Worm (Caenorhabditis elegans): ENCODE data around the gene igcm-4.
"Not testable (repeated sequence)": the region's sequence is repeated elsewhere in the genome, so short reads cannot be mapped to it uniquely, and the experiment has no call there.

Gene igcm-4

DNA sequence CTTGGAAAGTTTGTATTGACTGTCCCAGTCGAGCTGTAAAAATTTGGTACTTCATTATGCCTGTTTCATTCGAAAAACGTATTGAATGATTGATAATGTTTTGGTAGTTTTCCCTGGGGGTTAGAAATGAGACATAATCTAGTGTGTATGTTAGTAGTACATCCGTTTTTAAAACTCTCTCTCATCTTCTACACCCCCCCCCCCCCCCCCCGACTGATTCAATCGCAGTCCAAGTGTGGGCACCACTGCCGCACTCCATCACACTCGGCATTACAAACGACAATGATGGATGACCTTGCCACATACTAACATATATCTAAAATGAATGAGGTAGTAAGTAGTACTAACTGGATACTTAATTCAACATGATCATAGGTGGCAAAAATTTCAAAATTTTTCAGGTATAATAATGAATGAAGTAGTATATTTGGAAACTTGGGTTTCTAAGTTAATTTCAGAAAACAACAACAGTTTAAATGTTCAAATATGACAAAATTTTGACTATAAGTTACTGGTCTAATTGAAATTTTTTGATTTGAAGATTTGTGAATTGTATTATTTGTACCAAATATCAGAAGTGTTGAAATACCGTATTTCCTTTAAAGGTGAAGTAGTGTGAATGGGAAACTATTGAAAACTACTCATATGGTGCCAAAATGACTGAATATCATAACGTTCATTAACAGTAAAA is 4.6 kb downstream of the igcm-4 start:
- peak; percentile 15 for TF ChIP-seq ces-1 (GFP tag; optimal IDR thresholded peaks at IDR 0.05)
- TF ChIP-seq ceh-43 (GFP tag; optimal IDR thresholded peaks at IDR 0.05), result no peak
- no peak for TF ChIP-seq pha-4 (tag; optimal IDR thresholded peaks at IDR 0.05)
- TF ChIP-seq sptf-1 (tag; optimal IDR thresholded peaks at IDR 0.05), result peak; percentile 57
- TF ChIP-seq M03D4.4 (tag; optimal IDR thresholded peaks at IDR 0.05), result peak; percentile 25

DNA sequence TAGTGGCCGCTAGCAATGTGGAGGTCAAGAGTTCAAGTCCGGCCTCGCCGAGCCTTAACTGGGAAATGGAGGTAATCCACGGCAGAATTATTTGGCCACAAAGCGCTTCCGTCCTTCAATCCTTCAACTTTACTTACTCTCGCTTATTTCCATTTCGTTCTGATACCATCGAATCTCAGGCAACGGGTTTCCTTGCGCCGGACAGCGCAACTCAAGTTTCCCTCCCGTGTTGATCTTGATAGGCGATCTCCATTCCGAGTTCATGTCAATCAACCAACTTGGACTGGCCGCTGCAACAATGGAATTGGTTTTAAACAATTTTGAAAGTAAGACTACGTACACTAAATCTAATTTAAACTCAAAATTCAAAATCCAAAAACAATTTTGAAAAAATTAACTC is 5.3 kb downstream of the igcm-4 start:
- no peak for TF ChIP-seq tbx-8 (GFP tag; optimal IDR thresholded peaks at IDR 0.05)
- peak; percentile 41 for TF ChIP-seq elt-1 (tag; optimal IDR thresholded peaks at IDR 0.05; ENCODE audit: borderline replicate concordance, insufficient read depth)

DNA sequence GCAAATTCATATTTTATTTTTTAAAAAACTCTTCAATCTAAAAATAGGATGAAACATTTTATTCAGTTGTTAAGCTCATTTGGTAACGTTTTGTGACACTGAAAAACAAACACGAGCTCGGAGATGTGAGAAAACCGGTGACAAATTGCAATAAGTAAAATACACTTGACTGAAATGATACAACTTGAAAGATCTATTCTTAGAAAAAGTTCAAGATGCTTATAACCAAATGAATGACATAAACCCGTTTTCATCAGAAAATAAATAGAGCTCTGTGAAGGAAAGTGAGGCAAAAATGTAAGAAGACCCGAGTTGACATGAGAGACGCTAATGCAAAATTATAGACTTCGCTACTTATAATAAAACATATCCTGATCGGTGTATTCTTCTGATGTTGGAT is 6.8 kb downstream of the igcm-4 start, which contains the start of gene smex-2:
TSS of gene smex-2 (minus strand) at position 101 of the 400 bp plus-strand sequence.
- TF ChIP-seq nhr-76 (tag; optimal IDR thresholded peaks at IDR 0.05) (no peak), zip-8 (tag; optimal IDR thresholded peaks at IDR 0.05) (no peak), flh-1 (GFP tag; optimal IDR thresholded peaks at IDR 0.05) (no peak), elt-1 (tag; optimal IDR thresholded peaks at IDR 0.05; ENCODE audit: borderline replicate concordance, insufficient read depth) (no peak), hlh-1 (tag; optimal IDR thresholded peaks at IDR 0.05) (no peak)

DNA sequence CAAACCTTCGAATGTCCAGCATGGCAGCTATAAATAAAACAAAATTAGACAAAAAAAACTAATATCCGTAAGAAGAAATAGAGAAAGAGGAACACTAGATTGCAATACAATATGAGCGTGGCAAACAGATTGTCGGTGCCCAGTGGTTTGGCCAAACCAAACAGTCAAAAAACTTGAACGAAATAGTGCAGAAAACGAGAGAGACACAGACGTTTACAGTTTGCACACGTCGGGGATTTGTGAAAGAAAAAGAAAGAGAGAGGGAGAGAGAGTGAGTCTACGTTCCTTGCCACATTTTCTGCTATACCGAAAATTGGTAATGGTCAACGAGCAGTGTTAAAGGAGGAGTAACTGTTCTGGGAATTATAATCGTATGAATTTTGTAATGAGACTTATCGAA is 11.0 kb downstream of the igcm-4 start, which contains the start of gene ergi-1:
TSS of gene ergi-1 (minus strand) at position 101 of the 400 bp plus-strand sequence.
- TF ChIP-seq pha-4 (tag; optimal IDR thresholded peaks at IDR 0.05) (peak; percentile 2), elt-3 (tag; optimal IDR thresholded peaks at IDR 0.05) (no peak)

DNA sequence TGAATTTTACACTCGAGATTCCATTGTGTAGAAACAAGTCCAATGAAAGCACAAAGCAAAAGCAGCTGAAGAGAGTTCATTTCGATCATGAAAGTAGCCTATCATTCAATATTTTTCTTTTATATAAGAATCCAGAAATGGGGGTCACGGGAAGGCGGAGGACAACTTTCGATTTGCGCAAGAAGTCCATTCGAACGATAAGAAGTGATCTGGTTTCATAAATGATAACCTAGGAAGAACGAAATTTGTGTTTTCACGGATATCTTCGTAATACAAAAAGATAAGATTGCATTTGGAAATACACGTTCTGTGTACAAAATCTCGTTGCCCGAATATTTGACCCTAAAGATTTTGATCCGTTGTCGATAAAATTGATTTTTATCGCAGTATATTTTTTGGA is 14.7 kb downstream of the igcm-4 start, which contains the start of gene Y102A11A.5:
TSS of gene Y102A11A.5 (minus strand) at position 175 of the 400 bp plus-strand sequence.
- TF ChIP-seq tbx-8 (GFP tag; optimal IDR thresholded peaks at IDR 0.05) (no peak), unc-39 (tag; optimal IDR thresholded peaks at IDR 0.05) (no peak), bed-3 (GFP tag; optimal IDR thresholded peaks at IDR 0.05) (no peak), elt-3 (tag; optimal IDR thresholded peaks at IDR 0.05) (peak; percentile 73)

DNA sequence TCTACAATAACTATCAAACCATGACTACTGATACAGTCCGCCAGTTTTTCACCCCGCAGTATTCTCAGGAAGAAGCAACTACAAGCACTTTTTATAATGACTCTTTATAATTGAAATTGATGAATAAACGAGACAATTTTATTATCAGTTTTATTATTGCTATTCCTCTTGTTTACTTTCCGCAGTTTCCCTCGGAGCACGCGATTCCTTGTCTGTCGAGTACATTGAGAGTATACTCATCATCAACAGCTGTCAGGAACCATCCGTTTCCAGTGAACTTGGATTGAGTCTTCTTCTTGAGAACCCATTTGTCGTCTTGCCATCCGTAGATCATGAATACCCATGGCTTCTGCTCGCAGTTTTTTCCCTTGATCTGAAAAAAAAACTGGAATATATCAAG is 15.3 kb downstream of the igcm-4 start:
- no peak for TF ChIP-seq ceh-39 (tag; optimal IDR thresholded peaks at IDR 0.05)
- no peak for TF ChIP-seq elt-3 (tag; optimal IDR thresholded peaks at IDR 0.05)
- TF ChIP-seq nhr-28 (tag; optimal IDR thresholded peaks at IDR 0.05), result no peak
- TF ChIP-seq nhr-12 (tag; optimal IDR thresholded peaks at IDR 0.05), result no peak
- no peak for TF ChIP-seq lsy-2 (tag; optimal IDR thresholded peaks at IDR 0.05)
- no peak for TF ChIP-seq unc-39 (tag; optimal IDR thresholded peaks at IDR 0.05)
- TF ChIP-seq nhr-237 (tag; optimal IDR thresholded peaks at IDR 0.05), result no peak

DNA sequence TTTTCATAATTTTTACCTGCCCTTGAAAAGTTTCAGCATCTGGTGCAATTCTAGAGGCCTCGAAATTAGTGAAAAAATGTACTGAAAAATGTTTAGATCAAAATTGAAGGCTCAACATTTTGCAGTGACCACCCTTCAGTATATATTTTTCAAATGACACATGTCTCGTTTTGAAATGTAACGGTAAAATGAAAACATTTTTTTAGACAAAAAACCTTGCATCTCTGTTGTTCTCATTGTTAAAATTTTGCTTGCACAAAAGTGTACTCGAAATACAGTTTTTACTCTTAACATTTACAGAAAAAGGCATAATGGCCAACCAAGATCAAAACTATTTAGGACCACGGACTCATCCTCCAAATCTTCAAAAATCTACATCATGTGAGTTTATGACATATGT is 19.8 kb downstream of the igcm-4 start, which contains the start of gene Y102A11A.2:
TSS of gene Y102A11A.2 (plus strand) at position 301 of the 400 bp plus-strand sequence.
- not testable (repeated sequence) for TF ChIP-seq mab-5, lin-13, lsy-2 (tag; optimal IDR thresholded peaks at IDR 0.05)

DNA sequence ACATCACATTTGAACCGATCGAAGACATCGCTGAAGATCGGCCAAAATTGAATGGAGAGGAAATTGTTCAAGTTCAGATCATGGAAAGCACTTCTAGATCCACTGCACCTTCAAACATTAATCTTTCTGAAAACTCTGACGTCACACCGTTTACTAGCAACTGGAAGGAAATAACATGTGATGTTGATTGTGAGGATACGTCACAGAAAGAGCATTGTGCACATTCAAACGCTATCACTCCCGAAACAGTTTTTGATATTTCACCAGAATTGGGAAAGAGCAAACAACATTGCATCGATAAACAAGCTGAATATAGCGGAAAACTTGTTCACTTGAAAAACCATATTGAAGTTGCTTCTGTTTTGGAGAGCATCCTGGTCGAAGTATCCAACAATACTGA is 24.6 kb downstream of the igcm-4 start:
- TF ChIP-seq mls-2 (tag; optimal IDR thresholded peaks at IDR 0.05) (no peak), nhr-237 (tag; optimal IDR thresholded peaks at IDR 0.05) (no peak), elt-3 (tag; optimal IDR thresholded peaks at IDR 0.05) (no peak), mab-5 (tag; optimal IDR thresholded peaks at IDR 0.05) (no peak), mep-1 (tag; optimal IDR thresholded peaks at IDR 0.05) (no peak), nhr-76 (tag; optimal IDR thresholded peaks at IDR 0.05) (no peak), bed-3 (GFP tag; optimal IDR thresholded peaks at IDR 0.05) (no peak), lin-13 (tag; optimal IDR thresholded peaks at IDR 0.05) (no peak), hlh-1 (tag; optimal IDR thresholded peaks at IDR 0.05) (no peak), cnd-1 (tag; optimal IDR thresholded peaks at IDR 0.05) (no peak), lsy-2 (tag; optimal IDR thresholded peaks at IDR 0.05) (no peak), tbx-8 (GFP tag; optimal IDR thresholded peaks at IDR 0.05) (no peak), nhr-28 (tag; optimal IDR thresholded peaks at IDR 0.05) (no peak), nhr-12 (tag; optimal IDR thresholded peaks at IDR 0.05) (no peak), unc-62 (GFP tag; optimal IDR thresholded peaks at IDR 0.05) (no peak)
